Fruit fly (Drosophila melanogaster) whole organism, pupa: ENCODE measurements around the gene Nepl21.

Source experiments
- CG13204 ChIP-seq: fragments of 200-800 bp; sonication (Bioruptor generic); optimal IDR thresholded peaks from 2 replicates; lab custom pipeline; 2018; ENCODE audit warnings: missing biosample characterization, mild to moderate bottlenecking, missing genetic modification characterization, moderate library complexity
- CG17806 ChIP-seq: fragments of 200-800 bp; sonication (Bioruptor generic); optimal IDR thresholded peaks from 2 replicates; lab custom pipeline; 2018; ENCODE audit warnings: missing biosample characterization, mild to moderate bottlenecking, missing genetic modification characterization, moderate library complexity
- CG4496 ChIP-seq: fragments of 200-800 bp; sonication (Bioruptor generic); IDR thresholded peaks from 3 replicates; pipeline ENCODE4 v1.3.6; 2022; ENCODE audit warnings: missing biosample characterization, missing genetic modification characterization
- D1 ChIP-seq: fragments of 200-800 bp; sonication (Bioruptor generic); optimal IDR thresholded peaks from 2 replicates; lab custom pipeline; 2018; ENCODE audit warnings: missing biosample characterization, mild to moderate bottlenecking, missing genetic modification characterization, moderate library complexity
- EcR ChIP-seq: fragments of 200-800 bp; sonication (Bioruptor generic); optimal IDR thresholded peaks from 3 replicates; lab custom pipeline; 2019; ENCODE audit warnings: missing biosample characterization, missing genetic modification characterization, mild to moderate bottlenecking, moderate library complexity, missing genetic modification reagents
- Pif1A ChIP-seq: fragments of 200-800 bp; sonication (Bioruptor generic); optimal IDR thresholded peaks from 3 replicates; lab custom pipeline; 2016; ENCODE audit warnings: missing biosample characterization, missing genetic modification characterization
- Pif1B ChIP-seq: fragments of 200-800 bp; sonication (Bioruptor generic); optimal IDR thresholded peaks from 3 replicates; lab custom pipeline; 2016; ENCODE audit warnings: missing biosample characterization, missing genetic modification characterization

- TF ChIP-seq CG4496 (peak; percentile 61; the same call in 2 of the 3 replicates), Pif1A (no peak), CG17806 (no peak), EcR (GFP tag; lab: Kevin White, UChicago) (peak; percentile 70), D1 (tag; lab: Kevin White, UChicago) (no peak), Pif1B (GFP tag; lab: Kevin White, UChicago) (peak; percentile 57), CG13204 (peak; percentile 24)
Measured at dm6 chr3R:28861309-28862157, 22.0 kb upstream of the Nepl21 start.
